Fruit fly (Drosophila melanogaster) whole organism, adult: Measurements from ENCODE around the gene CG13445.

Experiments used
- CG11617 ChIP-seq: fragments of 200-800 bp; sonication (Bioruptor generic); optimal IDR thresholded peaks from 2 replicates; lab custom pipeline; 2017; ENCODE audit warnings: mild to moderate bottlenecking, missing biosample characterization, missing genetic modification reagents, missing genetic modification characterization
- CG12768 ChIP-seq: fragments of 200-800 bp; sonication (Bioruptor generic); optimal IDR thresholded peaks from 2 replicates; lab custom pipeline; 2017; ENCODE audit warnings: missing biosample characterization, missing genetic modification characterization, mild to moderate bottlenecking, moderate library complexity, missing genetic modification reagents
- CG14711 ChIP-seq: fragments of 200-800 bp; sonication (Bioruptor generic); optimal IDR thresholded peaks from 2 replicates; lab custom pipeline; 2018; ENCODE audit warnings: missing biosample characterization, mild to moderate bottlenecking, missing genetic modification characterization, moderate library complexity
- CG1620 ChIP-seq: fragments of 200-800 bp; sonication (Bioruptor generic); optimal IDR thresholded peaks from 2 replicates; lab custom pipeline; 2016; ENCODE audit warnings: missing biosample characterization, missing genetic modification characterization
- CG33017 ChIP-seq: fragments of 200-800 bp; sonication (Bioruptor generic); optimal IDR thresholded peaks from 2 replicates; lab custom pipeline; 2018; ENCODE audit warnings: missing biosample characterization, mild to moderate bottlenecking, missing genetic modification characterization, moderate library complexity
- CG5204 ChIP-seq: fragments of 200-800 bp; sonication (Bioruptor generic); optimal IDR thresholded peaks from 2 replicates; lab custom pipeline; 2016; ENCODE audit warnings: missing biosample characterization, missing genetic modification characterization
- CG7045 ChIP-seq: fragments of 200-800 bp; sonication (Bioruptor generic); optimal IDR thresholded peaks from 2 replicates; lab custom pipeline; 2017; ENCODE audit warnings: missing biosample characterization, mild to moderate bottlenecking, missing genetic modification characterization
- CG7101 ChIP-seq: fragments of 200-800 bp; sonication (Bioruptor generic); optimal IDR thresholded peaks from 2 replicates; lab custom pipeline; 2018; ENCODE audit warnings: missing biosample characterization, mild to moderate bottlenecking, missing genetic modification characterization, moderate library complexity
- Clk ChIP-seq: fragments of 200-800 bp; sonication (Bioruptor generic); optimal IDR thresholded peaks from 2 replicates; lab custom pipeline; 2017; ENCODE audit warnings: missing biosample characterization, missing genetic modification characterization
- Crg-1 ChIP-seq: fragments of 200-800 bp; sonication (Bioruptor generic); optimal IDR thresholded peaks from 2 replicates; lab custom pipeline; 2016; ENCODE audit warnings: missing biosample characterization, missing genetic modification characterization
- Hr96 ChIP-seq: fragments of 200-800 bp; sonication (Bioruptor generic); optimal IDR thresholded peaks from 2 replicates; lab custom pipeline; 2016; ENCODE audit warnings: missing biosample characterization, missing genetic modification characterization
- Mnt ChIP-seq: fragments of 200-800 bp; sonication (Bioruptor generic); optimal IDR thresholded peaks from 2 replicates; lab custom pipeline; 2016; ENCODE audit warnings: missing biosample characterization, mild to moderate bottlenecking, missing genetic modification characterization
- bab1 ChIP-seq: fragments of 200-800 bp; sonication (Bioruptor generic); optimal IDR thresholded peaks from 3 replicates; lab custom pipeline; 2019; ENCODE audit warnings: missing biosample characterization, mild to moderate bottlenecking, missing genetic modification characterization, moderate library complexity
- cic ChIP-seq: fragments of 200-800 bp; sonication (Bioruptor generic); optimal IDR thresholded peaks from 2 replicates; lab custom pipeline; 2017; ENCODE audit warnings: missing biosample characterization, mild to moderate bottlenecking, missing genetic modification characterization, moderate library complexity
- cnc ChIP-seq, 2 experiments: fragments of >200 bp; optimal IDR thresholded peaks; 2 replicates each; lab custom pipeline; 2017
- kay ChIP-seq: fragments of 200-800 bp; sonication (Bioruptor generic); peaks from one replicate; lab custom pipeline; 2016; ENCODE audit warnings: missing biosample characterization, missing genetic modification characterization, borderline replicate concordance
- ovo ChIP-seq: fragments of 200-800 bp; sonication (Bioruptor generic); optimal IDR thresholded peaks from 2 replicates; lab custom pipeline; 2016; ENCODE audit warnings: missing biosample characterization, missing genetic modification characterization
- pad ChIP-seq: fragments of 200-800 bp; sonication (Bioruptor generic); optimal IDR thresholded peaks from 3 replicates; lab custom pipeline; 2017; ENCODE audit warnings: missing biosample characterization, missing genetic modification characterization, mild to moderate bottlenecking, moderate library complexity, missing genetic modification reagents
- tj ChIP-seq: fragments of 200-800 bp; sonication (Bioruptor generic); optimal IDR thresholded peaks from 3 replicates; lab custom pipeline; 2017; ENCODE audit warnings: missing biosample characterization, mild to moderate bottlenecking, missing genetic modification characterization, moderate library complexity
- toe ChIP-seq: fragments of 200-800 bp; sonication (Bioruptor generic); optimal IDR thresholded peaks from 2 replicates; lab custom pipeline; 2016; ENCODE audit warnings: missing biosample characterization, missing genetic modification characterization

CG13445 gene

DNA sequence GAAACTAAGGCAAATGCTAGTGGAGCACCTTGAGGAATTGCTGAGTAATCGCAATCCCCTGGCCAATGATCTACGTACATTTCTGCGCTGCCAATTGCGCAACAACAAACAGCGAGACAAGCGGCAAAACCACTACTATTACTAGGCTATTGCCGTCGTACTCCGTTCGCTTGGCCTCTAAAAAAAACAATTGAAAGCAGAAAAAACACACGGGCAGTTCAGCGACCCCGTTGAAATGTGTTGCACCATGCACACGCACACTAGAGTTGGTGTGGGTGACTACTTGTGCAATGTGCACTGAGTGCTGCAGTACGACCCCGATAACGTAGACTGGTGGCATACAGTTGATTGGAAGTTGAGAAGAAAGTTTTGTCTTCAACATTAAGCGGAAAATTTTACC lies 15.3 kb downstream of the CG13445 start:
- TF ChIP-seq Mnt (GFP tag; lab: Kevin White, UChicago) (peak; percentile 20), cnc (optimal IDR thresholded peaks at IDR 0.05; lab: Kevin White, UChicago) (peak; percentile 41 to 90), CG11617 (GFP tag; lab: Kevin White, UChicago) (no peak), cic (GFP tag; lab: Kevin White, UChicago) (peak; percentile 37), tj (GFP tag; lab: Kevin White, UChicago) (peak; percentile 73)

DNA sequence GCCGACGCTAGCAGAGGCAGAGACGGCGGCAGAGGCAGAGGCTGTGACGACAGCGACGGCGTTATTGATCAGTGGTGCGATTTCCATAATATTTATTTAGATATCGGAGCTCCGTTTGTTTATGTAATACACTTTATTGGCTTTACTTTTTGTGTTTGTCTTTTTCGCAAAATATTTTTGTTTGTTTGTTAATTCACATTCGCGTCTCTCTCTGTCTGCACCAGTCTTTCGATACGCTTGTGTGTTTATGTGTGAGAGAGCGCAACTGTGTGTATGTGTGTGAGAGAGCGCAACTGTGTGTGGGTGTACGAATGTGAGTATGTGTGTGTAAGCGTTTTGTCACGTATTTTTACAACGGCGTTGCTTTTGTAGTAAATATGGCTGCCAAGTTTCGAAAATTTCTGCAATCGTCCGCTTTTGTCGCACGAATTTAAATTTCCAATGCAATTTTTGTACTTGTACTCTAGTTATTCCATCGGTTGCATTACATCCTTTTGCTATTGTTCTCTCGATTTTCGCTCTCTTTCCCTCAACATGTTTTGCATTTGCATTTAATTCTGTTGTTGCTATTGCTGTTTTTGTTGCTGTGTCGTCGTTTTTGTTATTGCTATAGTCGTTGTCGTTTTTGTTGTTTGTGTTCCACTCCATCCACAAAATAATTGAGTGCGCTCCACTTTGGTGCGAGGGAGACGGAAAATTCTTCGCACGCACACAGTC lies 16.4 kb downstream of the CG13445 start:
- no peak for TF ChIP-seq Hr96
- TF ChIP-seq CG7101 (tag; lab: Kevin White, UChicago) = peak; percentile 30
- TF ChIP-seq cic (GFP tag; lab: Kevin White, UChicago) = peak; percentile 96
- TF ChIP-seq CG14711 (tag; lab: Kevin White, UChicago) = peak; percentile 34
- no peak for TF ChIP-seq cnc (optimal IDR thresholded peaks at IDR 0.05; lab: Kevin White, UChicago)
- peak; percentile 93 for TF ChIP-seq tj (GFP tag; lab: Kevin White, UChicago)
- TF ChIP-seq Crg-1 (GFP tag; lab: Kevin White, UChicago) = peak; percentile 7

DNA sequence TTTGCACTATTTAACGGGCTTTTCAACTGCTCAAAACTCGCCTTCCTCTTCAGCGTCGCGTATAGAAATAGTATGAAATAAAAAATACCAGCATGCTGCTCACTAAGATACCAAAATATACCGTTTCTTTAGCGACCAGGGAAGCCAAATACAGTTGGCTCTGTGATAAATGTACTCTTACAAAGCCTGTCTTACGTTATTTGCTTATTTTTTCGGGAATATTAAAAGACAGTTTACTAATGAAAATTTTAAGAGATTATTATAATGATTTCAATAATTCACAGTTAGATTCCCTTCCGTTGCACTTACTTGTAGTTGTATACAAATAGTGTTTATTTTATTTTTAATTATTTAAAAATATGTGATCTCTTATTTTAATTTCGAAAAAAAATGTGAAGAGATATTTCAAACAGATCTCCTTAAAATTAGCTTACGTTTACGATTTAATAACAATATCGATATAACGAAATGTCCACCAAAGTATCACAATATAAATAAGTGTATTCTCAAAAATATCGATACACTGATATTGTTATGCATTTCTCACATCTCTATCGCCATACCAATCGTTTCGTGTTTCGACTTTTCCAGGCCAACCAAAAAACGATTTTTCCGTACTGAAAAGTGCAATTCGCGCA lies 17.2 kb downstream of the CG13445 start, which contains the start of the genes DCP2 and dbo:
DCP2 (minus strand) TSS at position 77 of the 638 bp plus-strand sequence.
dbo (plus strand) TSS at position 542 of the 638 bp plus-strand sequence.
- TF ChIP-seq tj (GFP tag; lab: Kevin White, UChicago) (no peak), CG33017 (peak; percentile 71), CG5204 (GFP tag; lab: Kevin White, UChicago) (no peak), Clk (GFP tag; lab: Kevin White, UChicago) (no peak), CG11617 (GFP tag; lab: Kevin White, UChicago) (no peak), CG7045 (GFP tag; lab: Kevin White, UChicago) (peak; percentile 54), Mnt (GFP tag; lab: Kevin White, UChicago) (no peak), ovo (GFP tag; lab: Kevin White, UChicago) (peak; percentile 59), kay (peak; percentile 20), Hr96 (no peak), bab1 (GFP tag; lab: Kevin White, UChicago) (peak; percentile 43), CG14711 (tag; lab: Kevin White, UChicago) (peak; percentile 33), Crg-1 (GFP tag; lab: Kevin White, UChicago) (peak; percentile 38), CG7101 (tag; lab: Kevin White, UChicago) (peak; percentile 67), CG12768 (peak; percentile 54), pad (peak; percentile 31), toe (GFP tag; lab: Kevin White, UChicago) (no peak), cnc (optimal IDR thresholded peaks at IDR 0.05; lab: Kevin White, UChicago) (no peak), CG1620 (GFP tag; lab: Kevin White, UChicago) (peak; percentile 33), cic (GFP tag; lab: Kevin White, UChicago) (no peak)

DNA sequence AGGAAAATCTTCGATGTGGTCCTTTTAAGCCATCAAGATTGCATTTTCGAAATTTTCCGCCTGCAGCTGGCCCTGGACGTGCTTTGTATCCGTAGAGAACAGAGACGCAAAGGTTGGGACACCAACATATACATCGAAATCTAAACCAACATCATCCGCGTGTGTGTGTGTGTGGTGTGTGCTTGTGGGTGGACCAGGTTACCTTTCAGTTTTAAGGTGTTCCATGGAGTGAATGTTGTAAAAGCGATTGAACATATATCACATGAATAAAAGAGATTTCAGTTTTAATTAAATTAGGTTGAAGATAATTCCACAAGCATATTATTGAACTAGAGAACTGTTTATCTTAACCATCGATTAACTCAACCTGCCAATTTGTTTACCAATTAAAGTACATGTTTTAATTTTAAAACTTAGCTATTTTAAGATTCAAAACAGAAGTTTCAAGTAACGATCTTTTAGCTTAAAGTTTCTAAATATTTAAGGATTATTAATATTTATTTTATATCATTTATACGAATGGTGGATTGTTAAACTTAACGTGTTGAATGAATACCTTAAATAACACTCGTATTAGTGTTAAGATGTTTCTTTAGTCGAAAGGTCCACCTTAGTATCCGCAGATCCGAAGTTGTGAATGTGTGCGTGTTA lies 17.8 kb downstream of the CG13445 start:
- peak; percentile 88 for TF ChIP-seq CG7045 (GFP tag; lab: Kevin White, UChicago)
- peak; percentile 73 for TF ChIP-seq pad
- TF ChIP-seq CG12768 = peak; percentile 89
- TF ChIP-seq ovo (GFP tag; lab: Kevin White, UChicago) = no peak
- TF ChIP-seq CG1620 (GFP tag; lab: Kevin White, UChicago) = peak; percentile 70
- peak; percentile 29 for TF ChIP-seq cic (GFP tag; lab: Kevin White, UChicago)
- peak; percentile 91 for TF ChIP-seq CG33017
- TF ChIP-seq CG14711 (tag; lab: Kevin White, UChicago) = peak; percentile 73
- peak; percentile 67 for TF ChIP-seq Mnt (GFP tag; lab: Kevin White, UChicago)
- peak; percentile 18 for TF ChIP-seq Clk (GFP tag; lab: Kevin White, UChicago)
- peak; percentile 58 for TF ChIP-seq kay
- TF ChIP-seq tj (GFP tag; lab: Kevin White, UChicago) = peak; percentile 63
- TF ChIP-seq CG11617 (GFP tag; lab: Kevin White, UChicago) = peak; percentile 96
- TF ChIP-seq Crg-1 (GFP tag; lab: Kevin White, UChicago) = peak; percentile 47
- TF ChIP-seq toe (GFP tag; lab: Kevin White, UChicago) = peak; percentile 60
- peak; percentile 84 for TF ChIP-seq CG5204 (GFP tag; lab: Kevin White, UChicago)
- no peak for TF ChIP-seq Hr96
- no peak for TF ChIP-seq cnc (optimal IDR thresholded peaks at IDR 0.05; lab: Kevin White, UChicago)
- TF ChIP-seq bab1 (GFP tag; lab: Kevin White, UChicago) = peak; percentile 84
- peak; percentile 95 for TF ChIP-seq CG7101 (tag; lab: Kevin White, UChicago)

DNA sequence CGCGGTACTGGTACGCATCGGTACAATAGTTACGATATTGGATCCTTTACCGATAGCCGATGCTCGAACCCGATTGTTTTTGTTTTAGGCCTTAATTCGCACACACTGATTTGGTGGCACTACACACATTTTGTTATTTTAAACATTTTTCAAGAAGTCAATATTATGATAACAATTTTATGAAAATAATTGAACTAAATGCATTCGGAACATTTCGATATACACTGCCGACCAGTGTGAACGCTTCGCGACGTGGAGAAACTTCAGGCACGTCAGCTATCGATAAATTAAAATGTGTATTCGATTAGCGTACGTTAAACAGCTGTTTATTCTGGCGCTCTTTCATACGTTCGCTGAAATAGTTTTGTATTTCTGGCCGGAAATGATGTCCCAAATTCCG lies 22.9 kb downstream of the CG13445 start, which contains the start of gene CG12713:
CG12713 (plus strand) TSS at position 319 of the 400 bp plus-strand sequence.
- TF ChIP-seq ovo (GFP tag; lab: Kevin White, UChicago) = peak; percentile 7
- peak; percentile 24 for TF ChIP-seq bab1 (GFP tag; lab: Kevin White, UChicago)
- TF ChIP-seq cic (GFP tag; lab: Kevin White, UChicago) = no peak
- peak; percentile 38 for TF ChIP-seq CG14711 (tag; lab: Kevin White, UChicago)
- peak; percentile 11 for TF ChIP-seq pad
- TF ChIP-seq kay = no peak
- peak; percentile 6 for TF ChIP-seq toe (GFP tag; lab: Kevin White, UChicago)
